Worm (Caenorhabditis elegans): ENCODE measurements around the gene tmd-2.

tmd-2 gene

DNA sequence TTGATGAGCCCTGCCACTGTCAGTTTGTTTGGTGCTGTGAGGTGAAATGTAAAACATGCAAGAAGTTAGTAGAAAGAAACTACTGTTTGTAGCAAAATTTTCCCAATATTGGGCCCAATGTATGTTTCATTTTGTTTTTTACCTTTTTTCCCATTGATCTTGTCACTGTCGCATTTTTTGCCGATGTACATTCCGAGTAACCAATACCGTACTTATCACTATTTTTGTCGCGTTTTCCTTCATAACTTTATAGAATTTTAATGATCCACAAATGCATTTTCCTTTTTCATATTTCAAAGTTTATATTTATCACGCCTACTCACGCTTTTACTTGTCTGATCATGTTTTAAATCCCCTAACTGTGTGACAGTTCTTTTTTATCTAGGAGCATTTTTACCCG lies 23.3 kb downstream of the tmd-2 start:
- TF ChIP-seq T22C8.4 (GFP tag; IDR thresholded peaks at IDR 0.05), result no peak

ce11 chrV:8358702-8359101 lies 24.2 kb downstream of the tmd-2 start:
- no peak for TF ChIP-seq klf-2 (GFP tag; conservative IDR thresholded peaks at IDR 0.05)
- TF ChIP-seq flt-1 (GFP tag; IDR thresholded peaks at IDR 0.05), result no peak
- TF ChIP-seq ref-1 (GFP tag; conservative IDR thresholded peaks at IDR 0.05), result no peak
- TF ChIP-seq med-1 (GFP tag; optimal IDR thresholded peaks at IDR 0.05; ENCODE audit: insufficient read depth), result no peak
- no peak for TF ChIP-seq cog-1 (tag; optimal IDR thresholded peaks at IDR 0.05)
- TF ChIP-seq T22C8.4 (GFP tag; IDR thresholded peaks at IDR 0.05), result no peak
- no peak for TF ChIP-seq tab-1 (GFP tag; IDR thresholded peaks at IDR 0.05)
- TF ChIP-seq ztf-29 (GFP tag; IDR thresholded peaks at IDR 0.05), result no peak
- no peak for TF ChIP-seq ztf-23 (GFP tag; IDR thresholded peaks at IDR 0.05)

DNA sequence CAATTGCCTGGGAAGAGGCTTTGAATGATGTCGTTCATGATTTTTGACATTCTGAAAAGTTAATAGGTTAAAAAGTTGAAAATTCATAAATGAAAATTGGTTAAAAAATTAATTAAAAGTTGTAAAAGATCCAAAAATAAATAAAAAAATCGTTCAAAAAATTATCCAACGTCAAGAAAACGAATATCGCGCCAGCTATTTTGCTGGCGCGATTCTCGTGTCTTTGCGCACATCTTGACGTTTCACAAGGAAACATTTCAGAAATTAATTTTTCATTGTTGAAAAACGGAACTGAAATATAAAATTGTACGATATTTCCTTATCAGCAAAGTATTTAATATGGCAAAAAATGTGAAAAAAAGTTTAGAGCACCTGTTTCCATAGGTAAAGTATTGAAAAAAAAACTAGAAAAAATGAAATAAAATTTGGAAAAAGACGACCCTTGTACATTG lies 24.7 kb downstream of the tmd-2 start, which contains the start of gene mpdu-1:
TSS of gene mpdu-1 (minus strand) at position 51 of the 452 bp plus-strand sequence.
- TF ChIP-seq flt-1 (GFP tag; IDR thresholded peaks at IDR 0.05) (0 out of 2 replicates have a peak, but pooled peaks have one; percentile 39), ref-1 (GFP tag; conservative IDR thresholded peaks at IDR 0.05) (no peak)

- TF ChIP-seq ztf-29 (GFP tag; IDR thresholded peaks at IDR 0.05) (no peak), ref-1 (GFP tag; conservative IDR thresholded peaks at IDR 0.05) (no peak), cog-1 (tag; optimal IDR thresholded peaks at IDR 0.05) (no peak), med-1 (GFP tag; optimal IDR thresholded peaks at IDR 0.05; ENCODE audit: insufficient read depth) (no peak), ztf-23 (GFP tag; IDR thresholded peaks at IDR 0.05) (no peak), T22C8.4 (GFP tag; IDR thresholded peaks at IDR 0.05) (no peak), tab-1 (GFP tag; IDR thresholded peaks at IDR 0.05) (no peak), flt-1 (GFP tag; IDR thresholded peaks at IDR 0.05) (no peak), klf-2 (GFP tag; conservative IDR thresholded peaks at IDR 0.05) (no peak)
Observed at ce11 chrV:8359792-8360191, 25.3 kb downstream of the tmd-2 start, which contains the start of gene F38E1.6. Gene F38E1.6, plus strand, starts transcription at chrV:8360092.

DNA sequence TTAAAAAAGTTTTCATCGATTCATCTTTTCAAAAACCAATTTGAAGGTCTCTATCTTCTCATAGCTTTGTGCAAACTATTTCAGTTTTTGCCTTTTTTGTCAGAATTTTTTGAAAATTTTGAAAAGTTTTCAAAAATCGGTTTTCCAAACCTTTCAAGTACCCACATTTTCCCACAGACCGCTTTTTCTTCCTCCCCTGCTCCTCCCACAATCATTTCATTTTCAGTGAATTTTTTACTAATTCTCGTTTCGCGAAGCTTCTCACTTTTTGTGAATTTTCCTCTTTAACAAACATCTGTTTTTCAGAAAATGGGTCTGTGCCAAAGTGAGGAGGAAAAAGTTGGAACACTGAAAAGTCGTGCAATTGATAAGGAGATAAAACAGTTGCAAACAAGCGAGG lies 36.2 kb downstream of the tmd-2 start, which contains the start of gene gpa-2:
TSS of gene gpa-2 (plus strand) at position 301 of the 400 bp plus-strand sequence.
- TF ChIP-seq ztf-29 (GFP tag; IDR thresholded peaks at IDR 0.05), result no peak
- TF ChIP-seq tab-1 (GFP tag; IDR thresholded peaks at IDR 0.05), result no peak
- TF ChIP-seq med-1 (GFP tag; optimal IDR thresholded peaks at IDR 0.05; ENCODE audit: insufficient read depth), result no peak
- no peak for TF ChIP-seq ref-1 (GFP tag; conservative IDR thresholded peaks at IDR 0.05)
- TF ChIP-seq klf-2 (GFP tag; conservative IDR thresholded peaks at IDR 0.05), result no peak
- TF ChIP-seq T22C8.4 (GFP tag; IDR thresholded peaks at IDR 0.05), result no peak
- no peak for TF ChIP-seq cog-1 (tag; optimal IDR thresholded peaks at IDR 0.05)
- TF ChIP-seq flt-1 (GFP tag; IDR thresholded peaks at IDR 0.05), result no peak
- TF ChIP-seq ztf-23 (GFP tag; IDR thresholded peaks at IDR 0.05), result no peak

DNA sequence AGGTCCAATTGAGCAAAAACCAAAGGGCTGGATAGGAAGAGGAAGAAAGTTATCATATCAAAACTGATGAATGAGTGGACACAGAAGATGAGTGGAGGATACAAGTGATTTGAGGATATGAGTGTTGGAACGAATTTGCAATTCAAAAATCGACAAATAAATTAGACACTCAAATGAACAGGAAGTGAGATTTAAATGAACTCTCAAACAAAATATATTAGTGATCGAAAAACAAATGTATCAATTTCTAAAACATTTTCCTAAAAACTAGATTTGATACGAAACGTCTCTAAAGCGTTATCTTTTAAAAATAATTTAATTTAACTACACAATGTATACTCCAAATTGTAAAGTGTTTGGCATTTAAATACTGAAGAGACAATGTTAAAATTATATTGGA lies 41.0 kb downstream of the tmd-2 start, which contains the start of gene F38E1.10:
TSS of gene F38E1.10 (minus strand) at position 101 of the 400 bp plus-strand sequence.
- TF ChIP-seq ztf-23 (GFP tag; IDR thresholded peaks at IDR 0.05) (no peak), T22C8.4 (GFP tag; IDR thresholded peaks at IDR 0.05) (no peak), tab-1 (GFP tag; IDR thresholded peaks at IDR 0.05) (no peak), med-1 (GFP tag; optimal IDR thresholded peaks at IDR 0.05; ENCODE audit: insufficient read depth) (no peak), ztf-29 (GFP tag; IDR thresholded peaks at IDR 0.05) (no peak), klf-2 (GFP tag; conservative IDR thresholded peaks at IDR 0.05) (no peak)

ce11 chrV:8375849-8376248 lies 41.4 kb downstream of the tmd-2 start, which contains the start of gene F38E1.3:
Gene F38E1.3, plus strand, starts transcription at chrV:8376149.
- no peak for TF ChIP-seq ztf-29 (GFP tag; IDR thresholded peaks at IDR 0.05)

DNA sequence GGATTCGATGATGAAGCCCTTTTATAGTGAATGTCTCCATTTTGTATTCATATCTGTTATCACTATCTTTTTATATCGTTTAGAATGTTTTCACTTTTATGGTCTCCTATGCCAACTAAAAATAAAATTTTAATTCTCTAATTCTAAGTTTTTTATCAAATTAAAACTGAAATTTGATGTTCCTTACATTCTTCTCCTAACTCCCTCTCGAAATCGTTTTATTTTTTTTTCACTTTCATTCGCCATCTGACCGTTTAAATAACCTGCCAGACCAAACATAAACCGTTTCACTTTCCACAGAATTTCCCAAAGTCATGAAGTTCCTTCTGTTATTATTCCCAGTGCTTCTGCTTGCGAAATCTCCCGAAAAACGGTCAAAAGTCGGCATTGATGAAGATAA lies 44.7 kb downstream of the tmd-2 start, which contains the start of gene F52E1.5:
TSS of gene F52E1.5 (plus strand) at position 301 of the 400 bp plus-strand sequence.
- TF ChIP-seq T22C8.4 (GFP tag; IDR thresholded peaks at IDR 0.05) (no peak), ref-1 (GFP tag; conservative IDR thresholded peaks at IDR 0.05) (no peak), ztf-23 (GFP tag; IDR thresholded peaks at IDR 0.05) (no peak), med-1 (GFP tag; optimal IDR thresholded peaks at IDR 0.05; ENCODE audit: insufficient read depth) (no peak), flt-1 (GFP tag; IDR thresholded peaks at IDR 0.05) (no peak), cog-1 (tag; optimal IDR thresholded peaks at IDR 0.05) (no peak), tab-1 (GFP tag; IDR thresholded peaks at IDR 0.05) (no peak), klf-2 (GFP tag; conservative IDR thresholded peaks at IDR 0.05) (no peak), ztf-29 (GFP tag; IDR thresholded peaks at IDR 0.05) (no peak)

DNA sequence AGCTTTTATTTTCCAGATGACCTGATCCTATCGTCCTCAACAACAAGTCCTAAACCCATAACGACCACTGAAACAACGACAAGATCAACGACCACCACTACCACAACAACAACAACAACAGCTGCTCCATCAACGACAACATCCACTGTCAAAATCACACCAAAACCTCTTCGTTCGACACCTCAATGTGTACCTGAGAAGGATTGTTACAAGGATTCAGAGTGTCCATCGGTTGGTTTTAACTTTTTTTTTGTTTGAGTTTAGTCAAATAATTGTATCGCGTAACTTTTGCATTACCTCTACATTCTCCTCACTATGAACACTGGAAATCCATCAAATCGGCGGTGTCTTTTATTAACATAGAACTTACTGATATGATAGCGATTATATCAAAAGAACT lies 45.6 kb downstream of the tmd-2 start:
- TF ChIP-seq med-1 (GFP tag; optimal IDR thresholded peaks at IDR 0.05; ENCODE audit: insufficient read depth) (no peak), cog-1 (tag; optimal IDR thresholded peaks at IDR 0.05) (no peak), T22C8.4 (GFP tag; IDR thresholded peaks at IDR 0.05) (no peak), klf-2 (GFP tag; conservative IDR thresholded peaks at IDR 0.05) (no peak), tab-1 (GFP tag; IDR thresholded peaks at IDR 0.05) (no peak), flt-1 (GFP tag; IDR thresholded peaks at IDR 0.05) (no peak), ztf-23 (GFP tag; IDR thresholded peaks at IDR 0.05) (no peak), ref-1 (GFP tag; conservative IDR thresholded peaks at IDR 0.05) (no peak), ztf-29 (GFP tag; IDR thresholded peaks at IDR 0.05) (no peak)

DNA sequence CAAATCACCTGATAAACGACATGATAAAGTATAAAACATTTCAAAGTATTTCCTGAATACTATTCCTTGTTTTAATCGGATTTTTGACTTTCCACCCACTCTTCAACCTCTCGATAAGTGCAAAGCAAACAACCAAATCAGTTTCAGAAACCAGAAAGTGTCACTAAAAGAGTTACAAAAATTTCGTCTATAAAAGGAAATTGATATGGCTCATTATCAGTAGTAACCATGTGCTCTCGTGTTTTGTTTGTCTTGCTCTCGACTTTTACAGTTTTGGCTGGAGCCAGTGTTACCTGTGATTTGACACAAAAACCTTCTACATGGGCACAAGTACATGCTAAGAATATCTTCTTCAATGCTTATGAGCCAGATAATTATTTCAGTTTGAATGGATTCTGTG lies 49.3 kb downstream of the tmd-2 start, which contains the start of gene F52E1.14:
TSS of gene F52E1.14 (plus strand) at position 207 of the 400 bp plus-strand sequence.
- TF ChIP-seq ref-1 (GFP tag; conservative IDR thresholded peaks at IDR 0.05), result no peak
- no peak for TF ChIP-seq klf-2 (GFP tag; conservative IDR thresholded peaks at IDR 0.05)
- TF ChIP-seq cog-1 (tag; optimal IDR thresholded peaks at IDR 0.05), result no peak
- no peak for TF ChIP-seq flt-1 (GFP tag; IDR thresholded peaks at IDR 0.05)

DNA sequence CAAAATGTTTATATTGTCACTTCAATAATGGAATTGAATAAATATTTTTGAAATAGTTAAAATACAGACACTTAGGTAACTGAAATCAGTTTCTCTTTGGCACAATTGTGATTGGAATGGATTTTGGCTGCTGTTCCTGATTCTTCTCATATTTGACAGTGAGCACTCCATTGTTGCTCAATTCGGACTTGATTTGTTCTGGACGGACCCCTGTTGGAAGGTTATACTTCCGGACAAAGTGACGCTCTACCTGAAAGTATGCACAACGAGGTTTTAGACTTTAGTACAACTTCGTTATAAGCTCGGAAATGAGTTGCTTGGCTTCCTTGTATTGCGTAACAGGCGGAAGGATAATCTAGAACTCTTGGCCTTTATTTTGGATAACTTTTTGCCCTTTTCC lies 50.3 kb downstream of the tmd-2 start:
- TF ChIP-seq med-1 (GFP tag; optimal IDR thresholded peaks at IDR 0.05; ENCODE audit: insufficient read depth) (no peak), flt-1 (GFP tag; IDR thresholded peaks at IDR 0.05) (no peak), tab-1 (GFP tag; IDR thresholded peaks at IDR 0.05) (no peak), cog-1 (tag; optimal IDR thresholded peaks at IDR 0.05) (no peak), ztf-29 (GFP tag; IDR thresholded peaks at IDR 0.05) (no peak), klf-2 (GFP tag; conservative IDR thresholded peaks at IDR 0.05) (no peak), ref-1 (GFP tag; conservative IDR thresholded peaks at IDR 0.05) (no peak), T22C8.4 (GFP tag; IDR thresholded peaks at IDR 0.05) (no peak), ztf-23 (GFP tag; IDR thresholded peaks at IDR 0.05) (no peak)
